Fruit fly (Drosophila melanogaster) whole organism, embryonic: ENCODE results near the gene CG31360.

Experiments used
- Aef1 ChIP-seq: fragments of 200-800 bp; sonication (Bioruptor generic); IDR thresholded peaks from 3 replicates; pipeline ENCODE4 v1.3.6; 2022; ENCODE audit warnings: missing biosample characterization, missing genetic modification characterization
- Asciz ChIP-seq: fragments of 200-800 bp; sonication (Bioruptor generic); optimal IDR thresholded peaks from 2 replicates; lab custom pipeline; 2017; ENCODE audit warnings: missing biosample characterization, mild to moderate bottlenecking, missing genetic modification characterization, missing genetic modification reagents
- B-H2 ChIP-seq: fragments of 200-800 bp; sonication (Bioruptor generic); optimal IDR thresholded peaks from 2 replicates; lab custom pipeline; 2018; ENCODE audit warnings: missing biosample characterization, mild to moderate bottlenecking, missing genetic modification characterization
- BEAF-32 ChIP-seq: fragments of 200-800 bp; sonication (Bioruptor generic); optimal IDR thresholded peaks from 3 replicates; lab custom pipeline; 2017; ENCODE audit warnings: missing biosample characterization, missing genetic modification characterization, mild to moderate bottlenecking, moderate library complexity, missing genetic modification reagents
- CG10274 ChIP-seq: fragments of 200-800 bp; sonication (Bioruptor generic); optimal IDR thresholded peaks from 3 replicates; lab custom pipeline; 2017; ENCODE audit warnings: missing biosample characterization, mild to moderate bottlenecking, missing genetic modification characterization
- CG11456 ChIP-seq: fragments of 200-800 bp; sonication (Bioruptor generic); IDR thresholded peaks from 3 replicates; pipeline ENCODE4 v1.3.6; 2022; ENCODE audit warnings: missing biosample characterization, missing genetic modification characterization
- CG11695 ChIP-seq: fragments of 200-800 bp; sonication (Bioruptor generic); IDR thresholded peaks from 3 replicates; pipeline ENCODE4 v1.3.6; 2022; ENCODE audit warnings: missing biosample characterization, missing genetic modification characterization
- CG13424 ChIP-seq: fragments of 200-800 bp; sonication (Bioruptor generic); optimal IDR thresholded peaks from 2 replicates; lab custom pipeline; 2019; ENCODE audit warnings: missing biosample characterization, mild to moderate bottlenecking, missing genetic modification characterization, moderate library complexity
- CG1529 ChIP-seq: fragments of 200-800 bp; sonication (Bioruptor generic); optimal IDR thresholded peaks from 3 replicates; lab custom pipeline; 2018; ENCODE audit warnings: missing biosample characterization, missing genetic modification characterization
- CG17568 ChIP-seq: fragments of 200-800 bp; sonication (Bioruptor generic); optimal IDR thresholded peaks from 2 replicates; lab custom pipeline; 2018; ENCODE audit warnings: missing biosample characterization, mild to moderate bottlenecking, missing genetic modification characterization, moderate library complexity
- CG1792 ChIP-seq: fragments of 200-800 bp; sonication (Bioruptor generic); optimal IDR thresholded peaks from 2 replicates; lab custom pipeline; 2016; ENCODE audit warnings: missing biosample characterization, missing genetic modification characterization
- CG34422 ChIP-seq: fragments of 200-800 bp; sonication (Bioruptor generic); IDR thresholded peaks from 3 replicates; pipeline ENCODE4 v1.3.6; 2022; ENCODE audit warnings: missing biosample characterization, missing genetic modification characterization
- CG8765 ChIP-seq: fragments of 200-800 bp; sonication (Bioruptor generic); IDR thresholded peaks from 2 replicates; pipeline ENCODE4 v1.3.6; 2022; ENCODE audit warnings: missing biosample characterization, missing genetic modification characterization
- CG9797 ChIP-seq: fragments of 200-800 bp; sonication (Bioruptor generic); optimal IDR thresholded peaks from 3 replicates; lab custom pipeline; 2018; ENCODE audit warnings: missing biosample characterization, mild to moderate bottlenecking, missing genetic modification characterization
- CoRest ChIP-seq: fragments of 200-800 bp; sonication (Bioruptor generic); optimal IDR thresholded peaks from 3 replicates; lab custom pipeline; 2018; ENCODE audit warnings: missing biosample characterization, mild to moderate bottlenecking, missing genetic modification characterization, moderate library complexity
- Dp ChIP-seq: fragments of 200-800 bp; sonication (Bioruptor generic); optimal IDR thresholded peaks from 2 replicates; lab custom pipeline; 2018; ENCODE audit warnings: missing biosample characterization, mild to moderate bottlenecking, missing genetic modification characterization, moderate library complexity
- Dref ChIP-seq: fragments of 200-800 bp; sonication (Bioruptor generic); IDR thresholded peaks from 2 replicates; pipeline ENCODE4 v1.3.6; 2022; ENCODE audit warnings: missing biosample characterization, missing genetic modification characterization
- Fer1 ChIP-seq: fragments of 200-800 bp; sonication (Bioruptor generic); optimal IDR thresholded peaks from 2 replicates; lab custom pipeline; 2017; ENCODE audit warnings: missing biosample characterization, mild to moderate bottlenecking, missing genetic modification characterization
- H15 ChIP-seq: fragments of 200-800 bp; sonication (Bioruptor generic); IDR thresholded peaks from 3 replicates; pipeline ENCODE4 v1.3.6; 2022; ENCODE audit warnings: missing biosample characterization, missing genetic modification characterization
- HHEX ChIP-seq: fragments of 200-800 bp; sonication (Bioruptor generic); optimal IDR thresholded peaks from 3 replicates; lab custom pipeline; 2017; ENCODE audit warnings: missing biosample characterization, mild to moderate bottlenecking, missing genetic modification characterization, missing genetic modification reagents
- Lhr ChIP-seq: fragments of 200-800 bp; sonication (Bioruptor generic); optimal IDR thresholded peaks from 3 replicates; lab custom pipeline; 2017; ENCODE audit warnings: mild to moderate bottlenecking, missing biosample characterization, missing genetic modification reagents, missing genetic modification characterization
- MTF-1 ChIP-seq: fragments of 200-800 bp; sonication (Bioruptor generic); optimal IDR thresholded peaks from 2 replicates; lab custom pipeline; 2018; ENCODE audit warnings: missing biosample characterization, mild to moderate bottlenecking, missing genetic modification characterization, borderline replicate concordance
- Meics ChIP-seq: fragments of 200-800 bp; sonication (Bioruptor generic); optimal IDR thresholded peaks from 2 replicates; lab custom pipeline; 2017; ENCODE audit warnings: missing biosample characterization, mild to moderate bottlenecking, missing genetic modification characterization
- Six4 ChIP-seq: fragments of 200-800 bp; sonication (Bioruptor generic); optimal IDR thresholded peaks from 2 replicates; lab custom pipeline; 2016; ENCODE audit warnings: missing biosample characterization, missing genetic modification characterization
- Sry-δ ChIP-seq: fragments of 200-800 bp; sonication (Bioruptor generic); optimal IDR thresholded peaks from 2 replicates; lab custom pipeline; 2016; ENCODE audit warnings: missing biosample characterization, missing genetic modification characterization
- Stat92E ChIP-seq, 3 experiments: fragments of >200 bp in 2 of 3; fragments of 200-800 bp in 1 of 3; sonication (Bioruptor generic) in 1 of 3; optimal IDR thresholded peaks; 2 replicates each; lab custom pipeline; 2017 to 2019; ENCODE audit warnings: missing biosample characterization in 3 of 3, missing genetic modification characterization in 3 of 3, mild to moderate bottlenecking in 1 of 3, moderate library complexity in 1 of 3
- Xbp1 ChIP-seq: fragments of 200-800 bp; sonication (Bioruptor generic); optimal IDR thresholded peaks from 3 replicates; lab custom pipeline; 2016; ENCODE audit warnings: missing biosample characterization, mild to moderate bottlenecking, missing genetic modification characterization
- bab2 ChIP-seq: fragments of 200-800 bp; sonication (Bioruptor generic); optimal IDR thresholded peaks from 2 replicates; lab custom pipeline; 2016; ENCODE audit warnings: missing biosample characterization, missing genetic modification characterization
- cad ChIP-seq: fragments of >200 bp; optimal IDR thresholded peaks from 2 replicates; lab custom pipeline; 2017; ENCODE audit warnings: missing biosample characterization, missing genetic modification characterization
- cato ChIP-seq: fragments of 200-800 bp; sonication (Bioruptor generic); optimal IDR thresholded peaks from 2 replicates; lab custom pipeline; 2016; ENCODE audit warnings: missing biosample characterization, missing genetic modification characterization, borderline replicate concordance
- fd102C ChIP-seq: fragments of 200-800 bp; sonication (Bioruptor generic); optimal IDR thresholded peaks from 2 replicates; lab custom pipeline; 2018; ENCODE audit warnings: missing biosample characterization, mild to moderate bottlenecking, missing genetic modification characterization, moderate library complexity
- fd64A ChIP-seq: fragments of 200-800 bp; sonication (Bioruptor generic); optimal IDR thresholded peaks from 3 replicates; lab custom pipeline; 2018; ENCODE audit warnings: missing biosample characterization, mild to moderate bottlenecking, missing genetic modification characterization
- gsb-n ChIP-seq: fragments of 200-800 bp; sonication (Bioruptor generic); optimal IDR thresholded peaks from 3 replicates; lab custom pipeline; 2018; ENCODE audit warnings: missing biosample characterization, mild to moderate bottlenecking, missing genetic modification characterization
- hb ChIP-seq: fragments of 200-800 bp; sonication (Bioruptor generic); IDR thresholded peaks from 3 replicates; pipeline ENCODE4 v1.3.6; 2022; ENCODE audit warnings: missing biosample characterization, missing genetic modification characterization; ENCODE audit not compliant: partially characterized antibody
- hkb ChIP-seq, 2 experiments: fragments of 200-800 bp in 1 of 2; fragments of >200 bp in 1 of 2; sonication (Bioruptor generic) in 1 of 2; IDR thresholded peaks in 1 of 2; optimal IDR thresholded peaks in 1 of 2; 2 replicates each; pipeline versions ENCODE4 v1.3.6 to Lab custom; 2017 to 2022; ENCODE audit warnings: missing biosample characterization in 1 of 2, missing genetic modification characterization in 1 of 2
- insv ChIP-seq, 2 experiments: fragments of 200-800 bp; sonication (Bioruptor generic); optimal IDR thresholded peaks; 3 replicates each; lab custom pipeline; 2016 to 2018; ENCODE audit warnings: missing biosample characterization in 2 of 2, missing genetic modification characterization in 2 of 2
- jing ChIP-seq: fragments of 200-800 bp; sonication (Bioruptor generic); optimal IDR thresholded peaks from 2 replicates; lab custom pipeline; 2018; ENCODE audit warnings: missing biosample characterization, mild to moderate bottlenecking, missing genetic modification characterization
- mld ChIP-seq: fragments of 200-800 bp; sonication (Bioruptor generic); IDR thresholded peaks from 3 replicates; pipeline ENCODE4 v1.3.6; 2022; ENCODE audit warnings: missing biosample characterization, missing genetic modification characterization; ENCODE audit not compliant: partially characterized antibody
- sc ChIP-seq, 3 experiments: fragments of >200 bp in 2 of 3; fragments of 200-800 bp in 1 of 3; sonication (Bioruptor generic) in 1 of 3; optimal IDR thresholded peaks; 2 replicates in 2 of 3; 3 replicates in 1 of 3; lab custom pipeline; 2017; ENCODE audit warnings: mild to moderate bottlenecking in 1 of 3, missing biosample characterization in 1 of 3, missing genetic modification characterization in 1 of 3, missing genetic modification reagents in 1 of 3
- schlank ChIP-seq: fragments of 200-800 bp; sonication (Bioruptor generic); optimal IDR thresholded peaks from 2 replicates; lab custom pipeline; 2018; ENCODE audit warnings: missing biosample characterization, mild to moderate bottlenecking, missing genetic modification characterization
- seq ChIP-seq: fragments of 200-800 bp; sonication (Bioruptor generic); IDR thresholded peaks from 2 replicates; pipeline ENCODE4 v1.3.6; 2022; ENCODE audit warnings: missing biosample characterization, missing genetic modification characterization
- slou ChIP-seq: fragments of 200-800 bp; sonication (Bioruptor generic); optimal IDR thresholded peaks from 3 replicates; lab custom pipeline; 2016; ENCODE audit warnings: missing biosample characterization, missing genetic modification characterization
- so ChIP-seq: fragments of 200-800 bp; sonication (Bioruptor generic); IDR thresholded peaks from 3 replicates; pipeline ENCODE4 v1.3.6; 2022; ENCODE audit warnings: missing biosample characterization, missing genetic modification characterization
- sr ChIP-seq: fragments of 200-800 bp; sonication (Bioruptor generic); IDR thresholded peaks from 3 replicates; pipeline ENCODE4 v1.3.6; 2022; ENCODE audit warnings: missing biosample characterization, missing genetic modification characterization
- trem ChIP-seq: fragments of 200-800 bp; optimal IDR thresholded peaks from 3 replicates; lab custom pipeline; 2019; ENCODE audit warnings: missing biosample characterization, mild to moderate bottlenecking, missing genetic modification characterization, moderate library complexity
- ttk ChIP-seq: fragments of 200-800 bp; sonication (Bioruptor generic); IDR thresholded peaks from 2 replicates; pipeline ENCODE4 v2.1.2; 2022; ENCODE audit warnings: missing biosample characterization, missing genetic modification characterization
- tx ChIP-seq: fragments of 200-800 bp; sonication (Bioruptor generic); optimal IDR thresholded peaks from 2 replicates; lab custom pipeline; 2016; ENCODE audit warnings: missing biosample characterization, missing genetic modification characterization
- zf30C ChIP-seq: fragments of 200-800 bp; sonication (Bioruptor generic); optimal IDR thresholded peaks from 3 replicates; lab custom pipeline; 2018; ENCODE audit warnings: missing biosample characterization, mild to moderate bottlenecking, missing genetic modification characterization

Gene CG31360

DNA sequence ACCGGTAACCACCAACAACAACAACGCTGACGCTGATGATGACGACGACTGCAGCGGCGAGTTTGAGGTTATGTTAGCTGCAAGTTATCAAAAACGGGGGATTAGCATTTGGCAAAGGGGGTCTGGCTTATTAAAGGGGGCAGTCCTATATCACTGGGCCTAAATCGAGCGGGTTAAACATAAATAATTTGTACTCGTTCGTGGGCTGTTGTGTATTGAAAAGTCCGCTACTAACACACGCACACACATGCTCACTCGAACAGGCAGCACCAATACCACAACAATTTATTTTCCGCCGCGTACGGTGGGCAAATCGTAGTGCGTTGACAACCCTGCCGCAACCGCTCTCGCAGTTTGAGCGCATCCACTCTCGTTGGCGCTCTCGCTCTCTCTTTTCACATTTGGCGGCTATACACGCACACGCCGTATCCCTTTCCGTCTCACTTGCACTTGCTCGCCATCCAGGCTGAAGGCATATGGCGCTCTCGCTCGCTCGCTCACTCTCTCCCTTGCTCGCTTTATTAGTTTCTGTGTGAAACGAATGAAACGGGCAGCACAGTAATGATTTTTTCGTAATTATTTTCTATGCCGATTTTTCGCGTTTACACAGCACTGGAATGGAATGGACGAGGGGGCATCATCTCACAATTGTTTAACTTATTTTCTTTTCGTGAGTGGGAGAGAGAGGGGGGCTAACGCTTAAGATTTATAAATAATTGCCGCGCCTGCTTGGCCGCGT is 32.1 kb downstream of the CG31360 start (continued):
- no peak for TF ChIP-seq CG11695
- no peak for TF ChIP-seq ttk (GFP tag; lab: Robert Waterston, UW)
- TF ChIP-seq CG1529 (GFP tag; lab: Kevin White, UChicago) = no peak
- no peak for TF ChIP-seq tx (GFP tag; lab: Kevin White, UChicago)
- peak; percentile 67 for TF ChIP-seq Fer1 (GFP tag; lab: Kevin White, UChicago)
- TF ChIP-seq insv (GFP tag; optimal IDR thresholded peaks at IDR 0.05; lab: Kevin White, UChicago) = peak in 1 of 2 experiments; percentile 29
- no peak for TF ChIP-seq CG17568 (GFP tag; lab: Kevin White, UChicago)
- peak; percentile 21 for TF ChIP-seq B-H2 (GFP tag; lab: Kevin White, UChicago)
- no peak for TF ChIP-seq hkb (optimal IDR thresholded peaks at IDR 0.05; lab: Kevin White, UChicago)
- TF ChIP-seq hkb (GFP tag; IDR thresholded peaks at IDR 0.05; lab: Robert Waterston, UW) = no peak
- TF ChIP-seq MTF-1 = no peak
- TF ChIP-seq cad (GFP tag; lab: Kevin White, UChicago) = peak; percentile 49
- no peak for TF ChIP-seq Lhr (GFP tag; lab: Kevin White, UChicago)
- TF ChIP-seq hb = no peak
- TF ChIP-seq mld (GFP tag; lab: Robert Waterston, UW) = no peak
- no peak for TF ChIP-seq Dref (GFP tag; lab: Robert Waterston, UW)
- no peak for TF ChIP-seq CG8765 (GFP tag; lab: Robert Waterston, UW)
- TF ChIP-seq fd64A (GFP tag; lab: Kevin White, UChicago) = peak; percentile 30
- TF ChIP-seq Six4 (GFP tag; lab: Kevin White, UChicago) = no peak
- no peak for TF ChIP-seq CG10274
- TF ChIP-seq sr = no peak
- TF ChIP-seq slou (GFP tag; lab: Kevin White, UChicago) = no peak
- no peak for TF ChIP-seq zf30C
- no peak for TF ChIP-seq fd102C (GFP tag; lab: Kevin White, UChicago)
- no peak for TF ChIP-seq CG34422 (GFP tag; lab: Robert Waterston, UW)
- no peak for TF ChIP-seq Xbp1
- TF ChIP-seq CG11456 (GFP tag; lab: Robert Waterston, UW) = no peak
- no peak for TF ChIP-seq Aef1 (GFP tag; lab: Robert Waterston, UW)
- TF ChIP-seq sc (optimal IDR thresholded peaks at IDR 0.05; lab: Kevin White, UChicago) = no peak
- no peak for TF ChIP-seq sc (GFP tag; optimal IDR thresholded peaks at IDR 0.05; lab: Kevin White, UChicago)
- no peak for TF ChIP-seq so (GFP tag; lab: Robert Waterston, UW)
- no peak for TF ChIP-seq bab2 (GFP tag; lab: Kevin White, UChicago)
- TF ChIP-seq H15 (GFP tag; lab: Robert Waterston, UW) = no peak

DNA sequence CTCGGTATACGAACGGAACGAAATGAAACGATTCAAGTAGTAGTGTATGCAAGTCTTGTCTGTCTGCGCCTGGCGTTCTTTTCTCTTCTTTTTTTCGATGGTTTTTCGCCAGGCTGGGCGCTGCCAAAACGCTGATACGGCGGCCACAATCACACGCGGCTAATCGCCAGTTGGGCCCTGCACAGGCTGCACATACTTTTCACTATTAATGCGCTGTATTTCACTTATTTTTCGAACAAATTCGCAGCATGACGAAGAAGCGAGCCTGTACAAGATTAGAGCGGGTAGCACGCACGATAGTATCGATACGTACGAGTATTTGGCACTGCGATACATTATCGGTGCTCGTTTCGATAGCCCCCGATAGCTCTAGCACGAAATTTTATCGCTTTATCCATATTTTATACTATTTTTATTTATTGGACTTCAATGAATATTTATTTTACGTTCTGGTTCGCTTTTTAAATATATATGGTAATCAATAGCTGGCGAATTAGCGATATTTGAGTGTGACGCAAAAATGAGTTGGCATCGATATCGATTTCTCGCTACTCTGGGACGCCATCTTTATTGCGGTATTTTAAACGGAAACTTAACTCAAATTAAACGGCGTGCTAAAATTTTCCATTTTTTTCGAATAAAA is 33.3 kb downstream of the CG31360 start, which contains the start of gene osa:
TSS of gene osa (minus strand) at position 300 of the 643 bp plus-strand sequence.
- TF ChIP-seq jing (GFP tag; lab: Kevin White, UChicago) = no peak
- TF ChIP-seq Dp (GFP tag; lab: Kevin White, UChicago) = peak; percentile 65
- TF ChIP-seq gsb-n = peak; percentile 4
- peak; percentile 53 for TF ChIP-seq trem (tag; lab: Kevin White, UChicago)
- TF ChIP-seq Sry-δ (GFP tag; lab: Kevin White, UChicago) = peak; percentile 94
- TF ChIP-seq CoRest (tag; lab: Kevin White, UChicago) = peak; percentile 50
- no peak for TF ChIP-seq CG13424 (tag; lab: Kevin White, UChicago)
- no peak for TF ChIP-seq schlank (tag; lab: Kevin White, UChicago)
- TF ChIP-seq CG11456 (GFP tag; lab: Robert Waterston, UW) = no peak
- no peak for TF ChIP-seq HHEX (GFP tag; lab: Kevin White, UChicago)
- TF ChIP-seq seq (GFP tag; lab: Robert Waterston, UW) = no peak
- TF ChIP-seq Asciz (GFP tag; lab: Kevin White, UChicago) = no peak
- peak in 1 of 3 experiments; percentile 32 for TF ChIP-seq Stat92E (GFP tag; optimal IDR thresholded peaks at IDR 0.05; lab: Kevin White, UChicago)
- peak; percentile 99 for TF ChIP-seq BEAF-32 (GFP tag; lab: Kevin White, UChicago)
- no peak for TF ChIP-seq cato
- TF ChIP-seq Meics (GFP tag; lab: Kevin White, UChicago) = peak; percentile 10
- TF ChIP-seq CG1792 (GFP tag; lab: Kevin White, UChicago) = no peak
- peak; percentile 52 for TF ChIP-seq CG9797
